Worm (Caenorhabditis elegans) whole organism, mixed stage, embryonic: Measurements from ENCODE around the gene B0416.10.

Experiments used
- M03D4.4 ChIP-seq: sonication (generic microtip); optimal IDR thresholded peaks from 2 replicates; lab custom pipeline; 2017; ENCODE audit warnings: mild to moderate bottlenecking, missing genetic modification characterization, missing compliant biosample characterization
- bed-3 ChIP-seq: fragments of 200-800 bp; sonication (Bioruptor generic); optimal IDR thresholded peaks from 3 replicates; lab custom pipeline; 2018; ENCODE audit warnings: mild to moderate bottlenecking, missing genetic modification characterization, moderate library complexity, missing compliant biosample characterization
- blmp-1 ChIP-seq: fragments of 150-350 bp; optimal IDR thresholded peaks from 2 replicates; lab custom pipeline; 2014; ENCODE audit warnings: missing biosample characterization, missing genetic modification characterization
- ceh-39 ChIP-seq: fragments of 150-350 bp; optimal IDR thresholded peaks from 2 replicates; lab custom pipeline; 2014; ENCODE audit warnings: missing biosample characterization, missing genetic modification characterization
- ceh-43 ChIP-seq: fragments of 200-800 bp; sonication (Bioruptor generic); optimal IDR thresholded peaks from 2 replicates; lab custom pipeline; 2018; ENCODE audit warnings: mild to moderate bottlenecking, missing genetic modification characterization, moderate library complexity, missing compliant biosample characterization
- ceh-83 ChIP-seq: fragments of 200-800 bp; sonication (Bioruptor generic); optimal IDR thresholded peaks from 2 replicates; lab custom pipeline; 2018; ENCODE audit warnings: mild to moderate bottlenecking, missing genetic modification characterization, missing compliant biosample characterization
- ces-1 ChIP-seq: fragments of 150-350 bp; optimal IDR thresholded peaks from 2 replicates; lab custom pipeline; 2014; ENCODE audit warnings: missing biosample characterization, missing genetic modification reagents, missing genetic modification characterization
- cnd-1 ChIP-seq: fragments of 200-800 bp; sonication (Bioruptor generic); optimal IDR thresholded peaks from 2 replicates; lab custom pipeline; 2018; ENCODE audit warnings: mild to moderate bottlenecking, missing genetic modification characterization, missing compliant biosample characterization
- drap-1 ChIP-seq: fragments of 200-800 bp; sonication (Bioruptor generic); optimal IDR thresholded peaks from 3 replicates; lab custom pipeline; 2018; ENCODE audit warnings: mild to moderate bottlenecking, missing genetic modification characterization, missing compliant biosample characterization
- elt-1 ChIP-seq: sonication (generic microtip); optimal IDR thresholded peaks from 2 replicates; lab custom pipeline; 2017; ENCODE audit warnings: missing genetic modification characterization, mild to moderate bottlenecking, missing compliant biosample characterization, antibody characterized with exemption, moderate library complexity, borderline replicate concordance; ENCODE audit not compliant: insufficient read depth
- elt-3 ChIP-seq: fragments of 150-350 bp; optimal IDR thresholded peaks from 2 replicates; lab custom pipeline; 2014; ENCODE audit warnings: missing biosample characterization, missing genetic modification characterization
- flh-1 ChIP-seq: fragments of 200-800 bp; sonication (Bioruptor generic); optimal IDR thresholded peaks from 2 replicates; lab custom pipeline; 2018; ENCODE audit warnings: mild to moderate bottlenecking, missing genetic modification characterization, moderate library complexity, missing compliant biosample characterization
- ham-2 ChIP-seq: fragments of 200-800 bp; sonication (Bioruptor generic); optimal IDR thresholded peaks from 2 replicates; lab custom pipeline; 2018; ENCODE audit warnings: mild to moderate bottlenecking, missing genetic modification characterization, missing compliant biosample characterization
- hlh-1 ChIP-seq: fragments of 150-350 bp; optimal IDR thresholded peaks from 2 replicates; lab custom pipeline; 2014; ENCODE audit warnings: missing biosample characterization, missing genetic modification reagents, missing genetic modification characterization
- lin-13 ChIP-seq: fragments of 150-350 bp; optimal IDR thresholded peaks from 2 replicates; lab custom pipeline; 2014; ENCODE audit warnings: missing biosample characterization, missing genetic modification characterization
- lin-32 ChIP-seq: fragments of 200-800 bp; sonication (Bioruptor generic); optimal IDR thresholded peaks from 2 replicates; lab custom pipeline; 2018; ENCODE audit warnings: mild to moderate bottlenecking, missing genetic modification characterization, missing compliant biosample characterization
- lsy-2 ChIP-seq: fragments of 150-350 bp; optimal IDR thresholded peaks from 2 replicates; lab custom pipeline; 2014; ENCODE audit warnings: missing biosample characterization, missing genetic modification characterization
- mab-5 ChIP-seq: fragments of 150-350 bp; optimal IDR thresholded peaks from 2 replicates; lab custom pipeline; 2014; ENCODE audit warnings: missing biosample characterization, missing genetic modification characterization
- mep-1 ChIP-seq: fragments of 150-350 bp; optimal IDR thresholded peaks from 2 replicates; lab custom pipeline; 2017; ENCODE audit warnings: missing biosample characterization, missing genetic modification reagents, missing genetic modification characterization, inconsistent platforms
- mls-2 ChIP-seq: sonication (generic microtip); optimal IDR thresholded peaks from 2 replicates; lab custom pipeline; 2016; ENCODE audit warnings: mild to moderate bottlenecking, missing genetic modification characterization, moderate library complexity, missing compliant biosample characterization
- nhr-12 ChIP-seq: fragments of 150-350 bp; optimal IDR thresholded peaks from 2 replicates; lab custom pipeline; 2014; ENCODE audit warnings: missing biosample characterization, missing genetic modification characterization
- nhr-2 ChIP-seq: fragments of 150-350 bp; optimal IDR thresholded peaks from 2 replicates; lab custom pipeline; 2014; ENCODE audit warnings: missing biosample characterization, missing genetic modification characterization
- nhr-237 ChIP-seq: fragments of 150-350 bp; optimal IDR thresholded peaks from 2 replicates; lab custom pipeline; 2014; ENCODE audit warnings: missing biosample characterization, missing genetic modification characterization
- nhr-28 ChIP-seq: fragments of 150-350 bp; optimal IDR thresholded peaks from 2 replicates; lab custom pipeline; 2014; ENCODE audit warnings: missing biosample characterization, missing genetic modification characterization
- nhr-76 ChIP-seq: sonication (generic microtip); optimal IDR thresholded peaks from 2 replicates; lab custom pipeline; 2017; ENCODE audit warnings: missing biosample characterization, missing genetic modification characterization
- pha-4 ChIP-seq: fragments of 150-350 bp; optimal IDR thresholded peaks from 2 replicates; lab custom pipeline; 2018; ENCODE audit warnings: missing biosample characterization, missing genetic modification reagents, missing genetic modification characterization
- sem-2 ChIP-seq: fragments of 200-800 bp; sonication (Bioruptor generic); optimal IDR thresholded peaks from 2 replicates; lab custom pipeline; 2018; ENCODE audit warnings: mild to moderate bottlenecking, missing genetic modification characterization, missing compliant biosample characterization
- snpc-4 ChIP-seq: fragments of 150-350 bp; optimal IDR thresholded peaks from 2 replicates; lab custom pipeline; 2014; ENCODE audit warnings: missing biosample characterization, missing genetic modification characterization
- sptf-1 ChIP-seq: sonication (generic microtip); optimal IDR thresholded peaks from 2 replicates; lab custom pipeline; 2017; ENCODE audit warnings: mild to moderate bottlenecking, missing genetic modification characterization, moderate library complexity, missing compliant biosample characterization
- tbx-8 ChIP-seq: fragments of 200-800 bp; sonication (Bioruptor generic); optimal IDR thresholded peaks from 2 replicates; lab custom pipeline; 2018; ENCODE audit warnings: mild to moderate bottlenecking, missing genetic modification characterization, moderate library complexity, missing compliant biosample characterization
- unc-120 ChIP-seq: sonication (generic microtip); optimal IDR thresholded peaks from 2 replicates; lab custom pipeline; 2017; ENCODE audit warnings: missing genetic modification characterization, missing compliant biosample characterization; ENCODE audit not compliant: poor library complexity, severe bottlenecking
- unc-39 ChIP-seq: fragments of 150-350 bp; optimal IDR thresholded peaks from 2 replicates; lab custom pipeline; 2014; ENCODE audit warnings: missing biosample characterization, missing genetic modification characterization
- unc-62 ChIP-seq: fragments of 150-350 bp; optimal IDR thresholded peaks from 2 replicates; lab custom pipeline; 2014; ENCODE audit warnings: missing biosample characterization, missing genetic modification reagents, missing genetic modification characterization
- zip-8 ChIP-seq: fragments of 150-350 bp; optimal IDR thresholded peaks from 2 replicates; lab custom pipeline; 2014; ENCODE audit warnings: missing biosample characterization, missing genetic modification characterization
- ztf-11 ChIP-seq: fragments of 150-350 bp; optimal IDR thresholded peaks from 2 replicates; lab custom pipeline; 2014; ENCODE audit warnings: missing biosample characterization, missing genetic modification characterization

B0416.10 gene

ce11 chrX:9226904-9227303, 47.6 kb downstream of the B0416.10 start:
- peak; percentile 39 for TF ChIP-seq elt-3
- no peak for TF ChIP-seq lin-13
- TF ChIP-seq ceh-43, result no peak
- TF ChIP-seq bed-3 (GFP tag; lab: Kevin White, UChicago), result no peak
- TF ChIP-seq blmp-1 (tag; lab: Kevin White, UChicago), result peak; percentile 10
- TF ChIP-seq, all 35 proteins: peak for 2

ce11 chrX:9225273-9225672, 49.2 kb downstream of the B0416.10 start:
- TF ChIP-seq blmp-1 (tag; lab: Kevin White, UChicago) (no peak), elt-1 (tag; lab: Kevin White, UChicago) (no peak), nhr-2 (peak; percentile 74), pha-4 (peak; percentile 58), ceh-43 (no peak), M03D4.4 (peak; percentile 48), tbx-8 (GFP tag; lab: Kevin White, UChicago) (peak; percentile 51), sem-2 (GFP tag; lab: Kevin White, UChicago) (no peak), ham-2 (GFP tag; lab: Kevin White, UChicago) (peak; percentile 69), mep-1 (tag; lab: Kevin White, UChicago) (no peak), ceh-39 (tag; lab: Kevin White, UChicago) (peak; percentile 23), bed-3 (GFP tag; lab: Kevin White, UChicago) (no peak), snpc-4 (tag; lab: Kevin White, UChicago) (no peak), unc-120 (tag; lab: Kevin White, UChicago) (peak; percentile 46), hlh-1 (no peak), lsy-2 (no peak), nhr-237 (no peak), flh-1 (no peak), mab-5 (tag; lab: Kevin White, UChicago) (no peak), lin-32 (no peak), nhr-12 (tag; lab: Kevin White, UChicago) (no peak), cnd-1 (tag; lab: Kevin White, UChicago) (peak; percentile 63), drap-1 (peak; percentile 37), nhr-28 (tag; lab: Kevin White, UChicago) (no peak), ztf-11 (no peak), ceh-83 (GFP tag; lab: Kevin White, UChicago) (no peak), sptf-1 (tag; lab: Kevin White, UChicago) (peak; percentile 82), nhr-76 (tag; lab: Kevin White, UChicago) (no peak), unc-62 (GFP tag; lab: Kevin White, UChicago) (no peak), zip-8 (no peak), unc-39 (tag; lab: Kevin White, UChicago) (no peak), elt-3 (no peak), mls-2 (tag; lab: Kevin White, UChicago) (peak; percentile 27), lin-13 (no peak), ces-1 (GFP tag; lab: Kevin White, UChicago) (no peak)
- TF ChIP-seq, all 35 proteins: peak for 11
